Worm (Caenorhabditis elegans): ENCODE data around the gene F59A6.3.

The F59A6.3 gene

DNA sequence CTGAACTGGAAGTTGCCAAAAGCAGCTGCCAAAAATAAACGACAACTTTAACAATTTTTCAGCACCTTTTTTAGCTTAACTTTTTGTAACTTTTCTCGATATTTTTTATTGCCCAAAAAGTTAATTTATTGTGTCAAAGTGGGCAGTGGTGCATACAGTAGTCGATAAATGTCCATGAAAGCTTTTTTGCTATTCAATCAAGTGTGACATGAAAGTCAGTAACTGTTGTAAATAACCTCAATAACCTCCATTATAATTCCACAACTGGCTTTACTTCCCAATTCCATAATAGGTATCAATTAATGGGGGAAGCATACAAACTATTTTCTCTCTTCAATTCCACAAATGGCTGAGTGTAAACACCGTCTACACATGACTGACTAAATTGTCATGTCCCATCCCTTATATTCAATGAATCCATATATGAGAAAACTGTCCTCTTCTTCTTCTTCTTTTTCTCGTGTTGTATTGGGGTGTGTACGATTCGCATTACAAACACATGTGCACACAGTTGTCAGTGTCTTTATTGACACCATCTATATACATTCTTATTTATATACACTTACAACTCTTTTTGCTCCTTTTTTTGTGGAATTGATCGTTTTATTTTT, 40.2 kb downstream of the F59A6.3 start (continued):
- TF ChIP-seq sptf-1 (tag; optimal IDR thresholded peaks at IDR 0.05): no peak
- TF ChIP-seq ces-1 (GFP tag; optimal IDR thresholded peaks at IDR 0.05): no peak
- TF ChIP-seq pax-3 (tag; optimal IDR thresholded peaks at IDR 0.05): no peak
- TF ChIP-seq rnt-1 (tag; optimal IDR thresholded peaks at IDR 0.05): no peak
- no peak for TF ChIP-seq efl-1 (optimal IDR thresholded peaks at IDR 0.05)
- TF ChIP-seq efl-1 (GFP tag; optimal IDR thresholded peaks at IDR 0.05 in 1 of 2): peak in 1 of 2 experiments; percentile 80
- no peak for TF ChIP-seq lin-13 (GFP tag; optimal IDR thresholded peaks at IDR 0.05)
- TF ChIP-seq egl-27 (tag; optimal IDR thresholded peaks at IDR 0.05): no peak
- TF ChIP-seq lin-35 (GFP tag; optimal IDR thresholded peaks at IDR 0.05): peak in 1 of 2 experiments; percentile 49
- no peak for TF ChIP-seq snpc-4 (tag; optimal IDR thresholded peaks at IDR 0.05)
- no peak for TF ChIP-seq efl-3 (GFP tag; optimal IDR thresholded peaks at IDR 0.05)
- no peak for TF ChIP-seq mef-2 (tag; optimal IDR thresholded peaks at IDR 0.05)
- TF ChIP-seq lsy-2 (tag; optimal IDR thresholded peaks at IDR 0.05): no peak
- no peak for TF ChIP-seq mab-9 (GFP tag; IDR thresholded peaks at IDR 0.05)
- no peak for TF ChIP-seq grh-1 (GFP tag; IDR thresholded peaks at IDR 0.05)
- TF ChIP-seq hpl-2 (GFP tag; optimal IDR thresholded peaks at IDR 0.05): no peak
- no peak for TF ChIP-seq ceh-82 (tag; optimal IDR thresholded peaks at IDR 0.05)
- peak; percentile 12 for TF ChIP-seq blmp-1 (tag; optimal IDR thresholded peaks at IDR 0.05)
- no peak for TF ChIP-seq ceh-88 (GFP tag; IDR thresholded peaks at IDR 0.05)
- TF ChIP-seq nhr-84 (tag; optimal IDR thresholded peaks at IDR 0.05): no peak
- no peak for TF ChIP-seq tlp-1 (tag; optimal IDR thresholded peaks at IDR 0.05)
- TF ChIP-seq lin-14 (GFP tag; optimal IDR thresholded peaks at IDR 0.05): peak; percentile 59
- TF ChIP-seq sup-37 (GFP tag; optimal IDR thresholded peaks at IDR 0.05): no peak
- no peak for TF ChIP-seq ceh-8 (GFP tag; optimal IDR thresholded peaks at IDR 0.05)
- TF ChIP-seq aha-1 (tag; optimal IDR thresholded peaks at IDR 0.05): no peak
- no peak for TF ChIP-seq pag-3 (tag; optimal IDR thresholded peaks at IDR 0.05; ENCODE audit: borderline replicate concordance, insufficient read depth)
- peak; percentile 39 for TF ChIP-seq snu-23 (GFP tag; optimal IDR thresholded peaks at IDR 0.05)
- TF ChIP-seq vab-15 (tag; optimal IDR thresholded peaks at IDR 0.05): no peak
- no peak for TF ChIP-seq nhr-237 (tag; optimal IDR thresholded peaks at IDR 0.05)
- no peak for TF ChIP-seq dpl-1 (GFP tag; optimal IDR thresholded peaks at IDR 0.05)
- no peak for TF ChIP-seq swsn-7 (tag; optimal IDR thresholded peaks at IDR 0.05)
- TF ChIP-seq lir-3 (tag; optimal IDR thresholded peaks at IDR 0.05; ENCODE audit: poor library complexity): peak; percentile 5
- no peak for TF ChIP-seq unc-30 (tag; optimal IDR thresholded peaks at IDR 0.05)
- no peak for TF ChIP-seq ceh-63 (GFP tag; optimal IDR thresholded peaks at IDR 0.05)
- TF ChIP-seq nhr-11 (tag; optimal IDR thresholded peaks at IDR 0.05): no peak
- TF ChIP-seq elt-2 (tag; optimal IDR thresholded peaks at IDR 0.05): no peak
- TF ChIP-seq skn-1 (tag; optimal IDR thresholded peaks at IDR 0.05): no peak
- no peak for TF ChIP-seq alr-1 (tag; optimal IDR thresholded peaks at IDR 0.05; ENCODE audit: borderline replicate concordance)
- TF ChIP-seq jun-1 (tag; optimal IDR thresholded peaks at IDR 0.05): no peak
- TF ChIP-seq ceh-90 (tag; optimal IDR thresholded peaks at IDR 0.05): no peak
- TF ChIP-seq nhr-47 (tag; optimal IDR thresholded peaks at IDR 0.05): no peak
- no peak for TF ChIP-seq irx-1 (tag; optimal IDR thresholded peaks at IDR 0.05)
- TF ChIP-seq C34B4.2 (tag; optimal IDR thresholded peaks at IDR 0.05): no peak
- TF ChIP-seq C16A3.4 (tag; optimal IDR thresholded peaks at IDR 0.05): no peak
- TF ChIP-seq sox-4 (tag; optimal IDR thresholded peaks at IDR 0.05): no peak
- TF ChIP-seq ama-1 (optimal IDR thresholded peaks at IDR 0.05): no peak
- TF ChIP-seq pqm-1 (tag; optimal IDR thresholded peaks at IDR 0.05): no peak
- TF ChIP-seq elt-3 (tag; optimal IDR thresholded peaks at IDR 0.05): no peak
- TF ChIP-seq lin-15B (tag; optimal IDR thresholded peaks at IDR 0.05): no peak
- no peak for TF ChIP-seq tbx-2 (tag; optimal IDR thresholded peaks at IDR 0.05)
- TF ChIP-seq isw-1 (GFP tag; IDR thresholded peaks at IDR 0.05): no peak
- no peak for TF ChIP-seq nhr-76 (tag; optimal IDR thresholded peaks at IDR 0.05)
- no peak for TF ChIP-seq ztf-11 (tag; optimal IDR thresholded peaks at IDR 0.05)

Data from whole organism, L1 larva.